Worm (Caenorhabditis elegans) whole organism, L3 larva: ENCODE results near the gene sto-5.

Source experiments
- R02D3.7 ChIP-seq: fragments of 150-350 bp; optimal IDR thresholded peaks from 2 replicates; lab custom pipeline; 2014; ENCODE audit warnings: missing biosample characterization, missing genetic modification characterization
- ZK546.5 ChIP-seq: sonication (generic microtip); optimal IDR thresholded peaks from 2 replicates; lab custom pipeline; 2017; ENCODE audit warnings: missing biosample characterization, missing genetic modification characterization
- ceh-16 ChIP-seq: sonication (generic microtip); optimal IDR thresholded peaks from 2 replicates; lab custom pipeline; 2017; ENCODE audit warnings: missing biosample characterization, missing genetic modification characterization
- ceh-28 ChIP-seq: fragments of 150-350 bp; optimal IDR thresholded peaks from 2 replicates; lab custom pipeline; 2014; ENCODE audit warnings: missing biosample characterization, missing genetic modification reagents, missing genetic modification characterization
- ceh-82 ChIP-seq: fragments of 150-350 bp; optimal IDR thresholded peaks from 2 replicates; lab custom pipeline; 2014; ENCODE audit warnings: missing biosample characterization, missing genetic modification characterization
- ceh-9 ChIP-seq: sonication (generic microtip); optimal IDR thresholded peaks from 2 replicates; lab custom pipeline; 2018; ENCODE audit warnings: missing biosample characterization, missing genetic modification characterization
- daf-12 ChIP-seq: fragments of 150-350 bp; optimal IDR thresholded peaks from 2 replicates; lab custom pipeline; 2014; ENCODE audit warnings: missing biosample characterization, missing genetic modification reagents, missing genetic modification characterization
- egl-5 ChIP-seq: fragments of 150-350 bp; optimal IDR thresholded peaks from 2 replicates; lab custom pipeline; 2017; ENCODE audit warnings: missing biosample characterization, missing genetic modification reagents, missing genetic modification characterization, inconsistent platforms
- elt-1 ChIP-seq: fragments of 150-350 bp; optimal IDR thresholded peaks from 2 replicates; lab custom pipeline; 2014; ENCODE audit warnings: missing biosample characterization, missing genetic modification characterization
- elt-2 ChIP-seq: sonication (generic microtip); optimal IDR thresholded peaks from 2 replicates; lab custom pipeline; 2016; ENCODE audit warnings: missing genetic modification reagents, mild to moderate bottlenecking, missing genetic modification characterization, missing compliant biosample characterization
- fkh-2 ChIP-seq: fragments of 150-350 bp; optimal IDR thresholded peaks from 2 replicates; lab custom pipeline; 2014; ENCODE audit warnings: missing biosample characterization, missing genetic modification reagents, missing genetic modification characterization
- fos-1 ChIP-seq: fragments of 150-350 bp; optimal IDR thresholded peaks from 2 replicates; lab custom pipeline; 2014; ENCODE audit warnings: missing biosample characterization, missing genetic modification characterization
- hmg-11 ChIP-seq: sonication (generic microtip); optimal IDR thresholded peaks from 2 replicates; lab custom pipeline; 2016; ENCODE audit warnings: missing genetic modification characterization, missing compliant biosample characterization
- jun-1 ChIP-seq: fragments of 150-350 bp; optimal IDR thresholded peaks from 2 replicates; lab custom pipeline; 2014; ENCODE audit warnings: missing biosample characterization, missing genetic modification reagents, missing genetic modification characterization
- lin-15B ChIP-seq: fragments of 150-350 bp; optimal IDR thresholded peaks from 2 replicates; lab custom pipeline; 2014; ENCODE audit warnings: missing biosample characterization, missing genetic modification characterization
- lin-39 ChIP-seq: fragments of 150-350 bp; optimal IDR thresholded peaks from 2 replicates; lab custom pipeline; 2018; ENCODE audit warnings: missing biosample characterization, missing genetic modification reagents, missing genetic modification characterization
- mml-1 ChIP-seq: fragments of 150-350 bp; sonication (generic microtip); optimal IDR thresholded peaks from 3 replicates; lab custom pipeline; 2014; ENCODE audit warnings: missing biosample characterization, missing genetic modification characterization
- nfya-1 ChIP-seq: sonication (generic microtip); optimal IDR thresholded peaks from 2 replicates; lab custom pipeline; 2017; ENCODE audit warnings: missing genetic modification characterization, mild to moderate bottlenecking, missing compliant biosample characterization, antibody characterized with exemption, moderate library complexity; ENCODE audit not compliant: insufficient read depth
- nhr-11 ChIP-seq: fragments of 150-350 bp; optimal IDR thresholded peaks from 2 replicates; lab custom pipeline; 2014; ENCODE audit warnings: missing biosample characterization, missing genetic modification characterization
- nhr-23 ChIP-seq: fragments of 150-350 bp; optimal IDR thresholded peaks from 2 replicates; lab custom pipeline; 2014; ENCODE audit warnings: missing biosample characterization, missing genetic modification reagents, missing genetic modification characterization
- nhr-237 ChIP-seq: fragments of 150-350 bp; optimal IDR thresholded peaks from 2 replicates; lab custom pipeline; 2014; ENCODE audit warnings: missing biosample characterization, missing genetic modification characterization
- nhr-25 ChIP-seq: sonication (generic microtip); optimal IDR thresholded peaks from 2 replicates; lab custom pipeline; 2017; ENCODE audit warnings: missing biosample characterization, missing genetic modification characterization
- nhr-28 ChIP-seq: fragments of 150-350 bp; optimal IDR thresholded peaks from 2 replicates; lab custom pipeline; 2014; ENCODE audit warnings: missing biosample characterization, missing genetic modification characterization
- nhr-43 ChIP-seq: sonication (generic microtip); optimal IDR thresholded peaks from 2 replicates; lab custom pipeline; 2016; ENCODE audit warnings: mild to moderate bottlenecking, missing genetic modification characterization, missing compliant biosample characterization; ENCODE audit not compliant: poor library complexity, severe bottlenecking
- nhr-67 ChIP-seq: fragments of 150-350 bp; optimal IDR thresholded peaks from 2 replicates; lab custom pipeline; 2014; ENCODE audit warnings: missing biosample characterization, missing genetic modification characterization
- nhr-76 ChIP-seq: fragments of 150-350 bp; sonication (generic microtip); optimal IDR thresholded peaks from 5 replicates; lab custom pipeline; 2014; ENCODE audit warnings: missing biosample characterization, missing genetic modification characterization
- pha-4 ChIP-seq: fragments of 150-350 bp; optimal IDR thresholded peaks from 2 replicates; lab custom pipeline; 2014; ENCODE audit warnings: missing biosample characterization, missing genetic modification reagents, missing genetic modification characterization
- pqm-1 ChIP-seq: fragments of 150-350 bp; optimal IDR thresholded peaks from 2 replicates; lab custom pipeline; 2017; ENCODE audit warnings: missing biosample characterization, missing genetic modification characterization, inconsistent platforms
- skn-1 ChIP-seq: fragments of 150-350 bp; optimal IDR thresholded peaks from 2 replicates; lab custom pipeline; 2014; ENCODE audit warnings: missing biosample characterization, missing genetic modification characterization
- snpc-4 ChIP-seq: fragments of 150-350 bp; optimal IDR thresholded peaks from 2 replicates; lab custom pipeline; 2014; ENCODE audit warnings: missing biosample characterization, missing genetic modification characterization
- tbx-2 ChIP-seq: sonication (generic microtip); optimal IDR thresholded peaks from 2 replicates; lab custom pipeline; 2016; ENCODE audit warnings: mild to moderate bottlenecking, missing genetic modification characterization, missing compliant biosample characterization
- unc-39 ChIP-seq: sonication (generic microtip); optimal IDR thresholded peaks from 4 replicates; lab custom pipeline; 2017; ENCODE audit warnings: missing biosample characterization, missing genetic modification characterization
- unc-62 ChIP-seq: fragments of 150-350 bp; sonication (generic microtip); optimal IDR thresholded peaks from 4 replicates; lab custom pipeline; 2014; ENCODE audit warnings: missing biosample characterization, missing genetic modification reagents, missing genetic modification characterization
- zag-1 ChIP-seq: fragments of 150-350 bp; optimal IDR thresholded peaks from 2 replicates; lab custom pipeline; 2014; ENCODE audit warnings: missing biosample characterization, missing genetic modification characterization
- ztf-11 ChIP-seq: fragments of 150-350 bp; optimal IDR thresholded peaks from 2 replicates; lab custom pipeline; 2014; ENCODE audit warnings: missing biosample characterization, missing genetic modification characterization

sto-5 gene

ce11 chrX:16813606-16814330 lies 11.5 kb downstream of the sto-5 start, which contains the start of gene cas-1:
cas-1 (minus strand) TSS chrX:16813656.
- TF ChIP-seq egl-5 (tag; lab: Kevin White, UChicago) (peak; percentile 28), skn-1 (no peak), daf-12 (tag; lab: Kevin White, UChicago) (no peak), hmg-11 (tag; lab: Kevin White, UChicago) (peak; percentile 49), fos-1 (peak; percentile 66), nhr-25 (tag; lab: Kevin White, UChicago) (peak; percentile 26), ceh-28 (tag; lab: Kevin White, UChicago) (no peak), nhr-23 (tag; lab: Kevin White, UChicago) (peak; percentile 32), mml-1 (no peak), nhr-11 (tag; lab: Kevin White, UChicago) (no peak), ztf-11 (no peak), pha-4 (tag; lab: Kevin White, UChicago) (peak; percentile 77), lin-15B (tag; lab: Kevin White, UChicago) (peak; percentile 32), pqm-1 (tag; lab: Kevin White, UChicago) (no peak), nfya-1 (tag; lab: Kevin White, UChicago) (peak; percentile 48), jun-1 (tag; lab: Kevin White, UChicago) (peak; percentile 42), lin-39 (peak; percentile 55), tbx-2 (tag; lab: Kevin White, UChicago) (no peak), nhr-67 (tag; lab: Kevin White, UChicago) (no peak), ZK546.5 (tag; lab: Kevin White, UChicago) (no peak)

- TF ChIP-seq elt-2 (tag; lab: Kevin White, UChicago) (peak; percentile 82), hmg-11 (tag; lab: Kevin White, UChicago) (no peak), daf-12 (tag; lab: Kevin White, UChicago) (no peak), zag-1 (tag; lab: Kevin White, UChicago) (no peak), mml-1 (no peak), ZK546.5 (tag; lab: Kevin White, UChicago) (no peak), nhr-25 (tag; lab: Kevin White, UChicago) (no peak), nhr-76 (tag; lab: Kevin White, UChicago) (no peak), jun-1 (tag; lab: Kevin White, UChicago) (peak; percentile 33), ceh-16 (tag; lab: Kevin White, UChicago) (no peak), pha-4 (tag; lab: Kevin White, UChicago) (peak; percentile 82), unc-39 (tag; lab: Kevin White, UChicago) (no peak), tbx-2 (tag; lab: Kevin White, UChicago) (no peak), unc-62 (GFP tag; lab: Kevin White, UChicago) (no peak), nhr-23 (tag; lab: Kevin White, UChicago) (no peak), nhr-43 (tag; lab: Kevin White, UChicago) (no peak), nhr-28 (tag; lab: Kevin White, UChicago) (no peak), fkh-2 (tag; lab: Kevin White, UChicago) (no peak), nhr-237 (tag; lab: Kevin White, UChicago) (no peak), elt-1 (tag; lab: Kevin White, UChicago) (no peak), snpc-4 (tag; lab: Kevin White, UChicago) (no peak), pqm-1 (tag; lab: Kevin White, UChicago) (peak; percentile 82)
- TF ChIP-seq, all 47 proteins: peak for 4
Measured at ce11 chrX:16813148-16813547, 12.1 kb downstream of the sto-5 start.

DNA sequence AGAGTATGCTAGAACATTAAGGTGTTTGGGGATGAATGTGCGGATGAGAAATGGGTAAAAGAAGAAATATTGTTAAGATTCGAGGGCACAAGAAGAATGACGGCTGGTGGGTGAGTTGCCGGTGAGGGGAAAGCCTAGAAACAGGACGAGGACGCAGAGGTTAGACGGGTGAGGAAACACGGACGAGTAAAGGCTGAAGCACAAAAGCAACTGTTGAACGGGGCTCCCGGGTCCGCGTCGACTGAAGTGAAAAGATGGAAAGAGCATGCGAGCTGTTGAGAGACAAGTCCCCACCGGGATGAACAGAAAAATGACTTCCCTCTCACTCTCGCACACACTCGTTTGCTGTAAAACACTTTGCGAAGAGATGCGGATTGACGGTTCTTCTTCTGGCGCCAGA lies 13.3 kb downstream of the sto-5 start:
- no peak for TF ChIP-seq nhr-25 (tag; lab: Kevin White, UChicago)
- peak; percentile 19 for TF ChIP-seq lin-39

DNA sequence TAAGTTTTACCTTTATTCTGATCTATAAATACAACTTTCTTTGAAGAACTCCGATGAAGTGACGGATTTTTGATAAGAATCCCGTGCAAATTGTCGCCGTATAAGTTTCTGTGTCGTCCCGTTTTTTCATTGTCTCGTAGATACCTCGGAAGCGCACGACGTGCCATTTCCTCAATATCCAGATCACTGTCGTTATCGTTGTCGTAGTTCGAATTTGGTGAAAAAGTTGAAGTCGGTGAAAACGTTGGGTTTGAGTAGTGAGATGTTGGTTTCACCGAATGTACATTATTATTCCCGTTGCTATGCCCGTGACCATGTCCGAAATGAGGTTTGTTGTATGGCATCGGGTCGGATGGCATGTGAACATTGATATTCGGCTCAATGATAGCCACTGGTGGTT lies 15.6 kb downstream of the sto-5 start:
- TF ChIP-seq R02D3.7 (no peak), ceh-82 (tag; lab: Kevin White, UChicago) (no peak), skn-1 (no peak), elt-2 (tag; lab: Kevin White, UChicago) (no peak), ceh-9 (tag; lab: Kevin White, UChicago) (no peak), nhr-11 (tag; lab: Kevin White, UChicago) (no peak), nfya-1 (tag; lab: Kevin White, UChicago) (no peak), nhr-28 (tag; lab: Kevin White, UChicago) (no peak), ZK546.5 (tag; lab: Kevin White, UChicago) (no peak)
